Worm (Caenorhabditis elegans) whole organism, L4 larva: ENCODE measurements around the gene Y39A1A.20.

ENCODE experiments used
- Y48G9A.11 ChIP-seq: fragments of 200-800 bp; sonication (Bioruptor generic); IDR thresholded peaks from 2 replicates; pipeline ENCODE4 v1.3.6; 2022; ENCODE audit warnings: missing genetic modification reagents, missing genetic modification characterization, missing compliant biosample characterization
- Y5F2A.4 ChIP-seq: fragments of 200-800 bp; sonication (Bioruptor generic); optimal IDR thresholded peaks from 2 replicates; lab custom pipeline; 2018; ENCODE audit warnings: mild to moderate bottlenecking, missing genetic modification characterization, missing compliant biosample characterization
- ama-1 ChIP-seq: fragments of 150-350 bp; optimal IDR thresholded peaks from 2 replicates; lab custom pipeline; 2014; ENCODE audit warnings: inconsistent platforms, mixed read lengths
- ceh-28 ChIP-seq: fragments of 150-350 bp; optimal IDR thresholded peaks from 2 replicates; lab custom pipeline; 2014; ENCODE audit warnings: missing biosample characterization, missing genetic modification reagents, missing genetic modification characterization
- fos-1 ChIP-seq: fragments of 150-350 bp; optimal IDR thresholded peaks from 2 replicates; lab custom pipeline; 2014; ENCODE audit warnings: missing biosample characterization, missing genetic modification characterization
- lin-15B ChIP-seq: fragments of 150-350 bp; sonication (generic microtip); optimal IDR thresholded peaks from 3 replicates; lab custom pipeline; 2014; ENCODE audit warnings: missing biosample characterization, missing genetic modification characterization
- nhr-10 ChIP-seq: fragments of 150-350 bp; optimal IDR thresholded peaks from 2 replicates; lab custom pipeline; 2014; ENCODE audit warnings: missing biosample characterization, missing genetic modification characterization
- nhr-28 ChIP-seq: fragments of 150-350 bp; optimal IDR thresholded peaks from 2 replicates; lab custom pipeline; 2014; ENCODE audit warnings: missing biosample characterization, missing genetic modification characterization
- nhr-48 ChIP-seq: sonication (generic microtip); optimal IDR thresholded peaks from 2 replicates; lab custom pipeline; 2016; ENCODE audit warnings: mild to moderate bottlenecking, missing genetic modification characterization, missing compliant biosample characterization
- nhr-6 ChIP-seq: fragments of 150-350 bp; optimal IDR thresholded peaks from 2 replicates; lab custom pipeline; 2014; ENCODE audit warnings: missing biosample characterization, missing genetic modification characterization
- nhr-76 ChIP-seq: fragments of 150-350 bp; optimal IDR thresholded peaks from 2 replicates; lab custom pipeline; 2014; ENCODE audit warnings: missing biosample characterization, missing genetic modification characterization
- snpc-4 ChIP-seq: fragments of 150-350 bp; optimal IDR thresholded peaks from 2 replicates; lab custom pipeline; 2014; ENCODE audit warnings: missing biosample characterization, missing genetic modification characterization
- zag-1 ChIP-seq: fragments of 150-350 bp; optimal IDR thresholded peaks from 2 replicates; lab custom pipeline; 2014; ENCODE audit warnings: missing biosample characterization, missing genetic modification characterization

- TF ChIP-seq nhr-76 (tag; lab: Kevin White, UChicago): no peak
- TF ChIP-seq nhr-28 (tag; lab: Kevin White, UChicago): no peak
- no peak for TF ChIP-seq fos-1
- no peak for TF ChIP-seq nhr-48 (tag; lab: Kevin White, UChicago)
- no peak for TF ChIP-seq ceh-28 (tag; lab: Kevin White, UChicago)
- no peak for TF ChIP-seq zag-1
- TF ChIP-seq ama-1 (lab: Kevin White, UChicago): no peak
- TF ChIP-seq lin-15B: no peak
- no peak for TF ChIP-seq nhr-6 (tag; lab: Kevin White, UChicago)
- TF ChIP-seq Y48G9A.11 (GFP tag; lab: Robert Waterston, UW): no peak
- no peak for TF ChIP-seq nhr-10 (tag; lab: Kevin White, UChicago)
- TF ChIP-seq Y5F2A.4 (GFP tag; lab: Kevin White, UChicago): no peak
- no peak for TF ChIP-seq snpc-4 (tag; lab: Kevin White, UChicago)
Measured at ce11 chrIII:10707461-10707860, 7.1 kb upstream of the Y39A1A.20 start, which contains the start of gene mrpl-12.
